Fruit fly (Drosophila melanogaster) whole organism, adult: ENCODE data around the gene dl.
A peak's percentile ranks its signal among the peaks of the same experiment; 100 is the strongest.

Source experiments
- CG14711 ChIP-seq: fragments of 200-800 bp; sonication (Bioruptor generic); optimal IDR thresholded peaks from 2 replicates; lab custom pipeline; 2018; ENCODE audit warnings: missing biosample characterization, mild to moderate bottlenecking, missing genetic modification characterization, moderate library complexity
- CG7045 ChIP-seq: fragments of 200-800 bp; sonication (Bioruptor generic); optimal IDR thresholded peaks from 2 replicates; lab custom pipeline; 2017; ENCODE audit warnings: missing biosample characterization, mild to moderate bottlenecking, missing genetic modification characterization
- Crg-1 ChIP-seq: fragments of 200-800 bp; sonication (Bioruptor generic); optimal IDR thresholded peaks from 2 replicates; lab custom pipeline; 2016; ENCODE audit warnings: missing biosample characterization, missing genetic modification characterization
- cnc ChIP-seq, 2 experiments: fragments of >200 bp; optimal IDR thresholded peaks; 2 replicates each; lab custom pipeline; 2017
- kay ChIP-seq: fragments of 200-800 bp; sonication (Bioruptor generic); peaks from one replicate; lab custom pipeline; 2016; ENCODE audit warnings: missing biosample characterization, missing genetic modification characterization, borderline replicate concordance

DNA sequence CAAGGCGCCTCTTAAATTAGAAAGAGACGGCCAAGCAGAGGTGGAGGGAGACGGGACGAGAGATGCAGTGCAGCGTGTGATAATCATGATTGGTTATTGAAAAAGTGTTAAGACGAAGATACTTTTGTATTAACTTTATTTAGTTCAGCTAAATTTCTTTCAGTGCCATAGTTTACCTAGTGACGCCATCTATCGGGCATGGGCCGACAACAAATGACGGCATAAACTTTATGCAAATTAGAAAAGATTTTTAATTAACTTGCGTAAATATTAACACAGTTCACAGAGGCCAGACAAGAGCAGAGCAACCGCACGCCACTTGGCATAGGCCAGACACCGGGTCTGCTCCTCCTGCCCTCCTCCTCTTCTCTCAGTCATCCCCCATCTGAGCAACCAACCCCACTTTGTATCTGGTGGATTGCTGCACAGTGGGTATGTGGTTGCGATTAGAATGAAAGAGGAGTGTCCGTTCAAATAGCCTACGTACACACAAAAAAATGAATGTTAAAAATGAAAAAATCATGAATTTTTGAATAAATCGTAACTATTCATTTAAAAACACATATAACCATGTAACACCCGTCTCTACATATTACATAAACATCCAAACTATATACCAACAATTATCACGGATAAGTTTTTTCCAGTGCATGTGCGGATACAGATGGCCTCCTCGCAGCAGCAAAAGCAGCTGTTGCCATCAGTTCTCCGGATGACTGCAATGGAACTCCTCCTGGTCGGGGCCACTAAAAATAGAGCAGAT is 15.9 kb upstream of the dl start:
- TF ChIP-seq Crg-1 (GFP tag; lab: Kevin White, UChicago) (no peak), kay (GFP tag; lab: Kevin White, UChicago) (peak; percentile 30), CG14711 (no peak), cnc (optimal IDR thresholded peaks at IDR 0.05; lab: Kevin White, UChicago) (no peak), CG7045 (GFP tag; lab: Kevin White, UChicago) (peak; percentile 61)
